Fruit fly (Drosophila melanogaster): ENCODE results near the gene CG10864.

Gene CG10864

dm6 chr3R:18396801-18397604, 14.4 kb downstream of the CG10864 start, which contains the start of gene Vti1b (continued):
- peak; percentile 92 for TF ChIP-seq CG8388 (GFP tag; optimal IDR thresholded peaks at IDR 0.05)
- peak; percentile 75 for TF ChIP-seq CG33557 (GFP tag; optimal IDR thresholded peaks at IDR 0.05)
- peak; percentile 92 for TF ChIP-seq Optix (GFP tag; IDR thresholded peaks at IDR 0.05)
- TF ChIP-seq CG3995 (GFP tag; optimal IDR thresholded peaks at IDR 0.05) = peak; percentile 63
- TF ChIP-seq nmo (GFP tag; optimal IDR thresholded peaks at IDR 0.05) = peak; percentile 96
- peak; percentile 96 for TF ChIP-seq tin (GFP tag; optimal IDR thresholded peaks at IDR 0.05)
- no peak for TF ChIP-seq br (optimal IDR thresholded peaks at IDR 0.05)
- TF ChIP-seq CG16813 (GFP tag; IDR thresholded peaks at IDR 0.05; ENCODE audit: partially characterized antibody) = no peak
- TF ChIP-seq CG4730 (GFP tag; IDR thresholded peaks at IDR 0.05) = peak; percentile 92
- peak; percentile 92 for TF ChIP-seq CG17385 (GFP tag; optimal IDR thresholded peaks at IDR 0.05)
- peak; percentile 79 for TF ChIP-seq CG12299 (tag; optimal IDR thresholded peaks at IDR 0.05)
- peak; percentile 53 for TF ChIP-seq CG8290 (GFP tag; optimal IDR thresholded peaks at IDR 0.05)
- TF ChIP-seq CG8290 (tag; optimal IDR thresholded peaks at IDR 0.05) = peak; percentile 45 to 81
- peak; percentile 92 for TF ChIP-seq CG11723 (GFP tag; optimal IDR thresholded peaks at IDR 0.05)
- peak; percentile 91 for TF ChIP-seq CG1233 (GFP tag; optimal IDR thresholded peaks at IDR 0.05)
- peak; percentile 83 for TF ChIP-seq al (GFP tag; IDR thresholded peaks at IDR 0.05)
- TF ChIP-seq pum (GFP tag; optimal IDR thresholded peaks at IDR 0.05) = peak; percentile 93
- TF ChIP-seq CG14667 (GFP tag; IDR thresholded peaks at IDR 0.05) = peak; percentile 87
- TF ChIP-seq row (GFP tag; IDR thresholded peaks at IDR 0.05) = peak; percentile 98
- peak; percentile 96 for TF ChIP-seq Drgx (GFP tag; IDR thresholded peaks at IDR 0.05)
- TF ChIP-seq hbn (GFP tag; IDR thresholded peaks at IDR 0.05; ENCODE audit: partially characterized antibody) = 0 out of 2 replicates have a peak, but pooled peaks have one; percentile 35
- peak; percentile 94 for TF ChIP-seq CG16815 (GFP tag; optimal IDR thresholded peaks at IDR 0.05)
- peak; percentile 42 for TF ChIP-seq B-H2 (GFP tag; optimal IDR thresholded peaks at IDR 0.05)
- TF ChIP-seq CG12942 (GFP tag; optimal IDR thresholded peaks at IDR 0.05) = peak; percentile 90
- peak; percentile 90 for TF ChIP-seq CG10267 (tag; optimal IDR thresholded peaks at IDR 0.05)
- TF ChIP-seq dan (GFP tag; IDR thresholded peaks at IDR 0.05) = peak; percentile 83
- peak; percentile 79 for TF ChIP-seq dati (GFP tag; IDR thresholded peaks at IDR 0.05)
- TF ChIP-seq ac (GFP tag; optimal IDR thresholded peaks at IDR 0.05) = peak; percentile 74
- TF ChIP-seq Doc3 (GFP tag; IDR thresholded peaks at IDR 0.05; ENCODE audit: partially characterized antibody) = no peak; the same call in 2 of the 3 replicates
- peak; percentile 38 for TF ChIP-seq p53 (GFP tag; optimal IDR thresholded peaks at IDR 0.05)
- TF ChIP-seq kah (GFP tag; optimal IDR thresholded peaks at IDR 0.05) = peak; percentile 67
- TF ChIP-seq pfk (GFP tag; optimal IDR thresholded peaks at IDR 0.05) = no peak
- peak; percentile 94 for TF ChIP-seq CG14441 (GFP tag; IDR thresholded peaks at IDR 0.05)
- peak; percentile 26 for TF ChIP-seq BEAF-32 (GFP tag; optimal IDR thresholded peaks at IDR 0.05)
- peak; percentile 93 for TF ChIP-seq wor (GFP tag; IDR thresholded peaks at IDR 0.05)
- TF ChIP-seq Six4 (GFP tag; optimal IDR thresholded peaks at IDR 0.05) = peak; percentile 94
- peak; percentile 97 for TF ChIP-seq ci (GFP tag; IDR thresholded peaks at IDR 0.05)
- peak; percentile 92 for TF ChIP-seq HLH54F (GFP tag; optimal IDR thresholded peaks at IDR 0.05)
- TF ChIP-seq Spps (tag; optimal IDR thresholded peaks at IDR 0.05) = peak; percentile 88
- TF ChIP-seq gsb-n (tag; optimal IDR thresholded peaks at IDR 0.05) = peak; percentile 90
- TF ChIP-seq fd102C (GFP tag; optimal IDR thresholded peaks at IDR 0.05) = peak; percentile 57
- TF ChIP-seq Dbx (GFP tag; IDR thresholded peaks at IDR 0.05) = peak; percentile 88
- peak; percentile 91 for TF ChIP-seq CG8944 (GFP tag; optimal IDR thresholded peaks at IDR 0.05)
- peak; percentile 94 for TF ChIP-seq bcd (GFP tag; optimal IDR thresholded peaks at IDR 0.05)
- peak; percentile 94 for TF ChIP-seq tgo (GFP tag; IDR thresholded peaks at IDR 0.05)
- no peak; the same call in 1 of the 2 replicates for TF ChIP-seq CG13287 (GFP tag; IDR thresholded peaks at IDR 0.05; ENCODE audit: partially characterized antibody)
- peak; percentile 77 for TF ChIP-seq run (tag; optimal IDR thresholded peaks at IDR 0.05)
- peak; percentile 81 for TF ChIP-seq dimm (GFP tag; IDR thresholded peaks at IDR 0.05)

All from whole organism, embryonic.